Worm (Caenorhabditis elegans) whole organism, midembryonic: ENCODE data around the gene clec-265.

Experiments used
- T22C8.4 ChIP-seq: fragments of 200-800 bp; sonication (Bioruptor generic); IDR thresholded peaks from 2 replicates; pipeline ENCODE4 v1.3.6; 2022; ENCODE audit warnings: missing genetic modification characterization, missing compliant biosample characterization
- cog-1 ChIP-seq: sonication (generic microtip); optimal IDR thresholded peaks from 2 replicates; lab custom pipeline; 2016; ENCODE audit warnings: missing genetic modification characterization, missing compliant biosample characterization
- flt-1 ChIP-seq: fragments of 200-800 bp; sonication (Bioruptor generic); IDR thresholded peaks from 2 replicates; pipeline ENCODE4 v1.3.6; 2022; ENCODE audit warnings: missing genetic modification characterization, missing compliant biosample characterization
- klf-2 ChIP-seq: fragments of 200-800 bp; sonication (Bioruptor generic); conservative IDR thresholded peaks from 2 replicates; pipeline ENCODE4 v1.3.6; 2022; ENCODE audit warnings: missing genetic modification reagents, missing genetic modification characterization, missing compliant biosample characterization
- med-1 ChIP-seq: sonication (generic microtip); optimal IDR thresholded peaks from 2 replicates; lab custom pipeline; 2017; ENCODE audit warnings: missing genetic modification characterization, mild to moderate bottlenecking, missing compliant biosample characterization, antibody characterized with exemption, missing genetic modification reagents; ENCODE audit not compliant: insufficient read depth
- ztf-23 ChIP-seq: fragments of 200-800 bp; sonication (Bioruptor generic); IDR thresholded peaks from 2 replicates; pipeline ENCODE4 v1.3.6; 2022; ENCODE audit warnings: missing genetic modification reagents, missing genetic modification characterization, missing compliant biosample characterization
- ztf-29 ChIP-seq: fragments of 200-800 bp; sonication (Bioruptor generic); IDR thresholded peaks from 2 replicates; pipeline ENCODE4 v1.3.6; 2022; ENCODE audit warnings: missing genetic modification reagents, missing genetic modification characterization, missing compliant biosample characterization

DNA sequence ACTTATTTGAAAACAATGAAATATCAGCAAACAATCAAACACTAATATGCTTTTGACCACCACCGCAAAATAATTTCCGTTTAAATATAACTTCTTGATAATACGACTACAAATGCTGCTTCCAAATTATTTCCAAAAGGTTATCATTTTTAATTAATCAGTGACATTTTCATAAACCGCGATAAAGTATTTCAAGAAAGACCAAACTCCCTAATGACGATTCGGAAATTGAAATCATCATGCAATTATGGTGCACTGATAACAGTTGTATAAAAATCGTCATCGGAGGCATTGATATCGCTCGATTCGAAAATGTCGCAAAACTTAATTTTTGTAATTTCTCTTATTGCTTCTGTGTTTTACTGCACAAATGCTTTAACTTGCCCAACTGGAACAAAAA, at the start of gene clec-265:
- TF ChIP-seq ztf-29 (GFP tag; lab: Robert Waterston, UW) (no peak), klf-2 (GFP tag; lab: Robert Waterston, UW) (no peak), ztf-23 (no peak), med-1 (GFP tag; lab: Kevin White, UChicago) (no peak), cog-1 (tag; lab: Kevin White, UChicago) (no peak), T22C8.4 (GFP tag; lab: Robert Waterston, UW) (no peak), flt-1 (no peak)
